Worm (Caenorhabditis elegans) whole organism, young adult: ENCODE measurements around the gene asp-19.

ENCODE experiments used
- F52B5.7 ChIP-seq: sonication (generic microtip); optimal IDR thresholded peaks from 2 replicates; lab custom pipeline; 2016; ENCODE audit warnings: mild to moderate bottlenecking, missing genetic modification characterization, missing compliant biosample characterization
- Y53F4B.3 ChIP-seq: fragments of 200-800 bp; sonication (Bioruptor generic); IDR thresholded peaks from 2 replicates; pipeline ENCODE4 v1.3.6; 2022; ENCODE audit warnings: missing genetic modification reagents, missing genetic modification characterization, missing compliant biosample characterization
- Y67H2A.10 ChIP-seq: fragments of 200-800 bp; sonication (Bioruptor generic); conservative IDR thresholded peaks from 2 replicates; pipeline ENCODE4 v1.3.6; 2022; ENCODE audit warnings: missing genetic modification reagents, missing genetic modification characterization, missing compliant biosample characterization
- ZK185.1 ChIP-seq: sonication (generic microtip); optimal IDR thresholded peaks from 2 replicates; lab custom pipeline; 2016; ENCODE audit warnings: mild to moderate bottlenecking, missing genetic modification characterization, missing compliant biosample characterization; ENCODE audit not compliant: poor library complexity, severe bottlenecking
- ama-1 ChIP-seq, 3 experiments: fragments of 150-350 bp in 1 of 3; sonication (generic microtip) in 2 of 3; optimal IDR thresholded peaks; 2 replicates each; lab custom pipeline; 2014 to 2018; ENCODE audit warnings: missing biosample characterization in 2 of 3, missing genetic modification characterization in 2 of 3, missing genetic modification reagents in 2 of 3
- chd-7 ChIP-seq: sonication (generic microtip); optimal IDR thresholded peaks from 2 replicates; lab custom pipeline; 2016; ENCODE audit warnings: mild to moderate bottlenecking, missing genetic modification characterization, moderate library complexity, missing compliant biosample characterization
- dox-1 ChIP-seq: fragments of 200-800 bp; sonication (Bioruptor generic); IDR thresholded peaks from 2 replicates; pipeline ENCODE4 v1.3.6; 2022; ENCODE audit warnings: missing genetic modification reagents, missing genetic modification characterization, missing compliant biosample characterization
- egl-44 ChIP-seq: fragments of 200-800 bp; sonication (Bioruptor generic); IDR thresholded peaks from 2 replicates; pipeline ENCODE4 v1.3.6; 2022; ENCODE audit warnings: missing genetic modification reagents, missing genetic modification characterization, missing compliant biosample characterization
- hmg-1.2 ChIP-seq: fragments of 200-800 bp; sonication (Bioruptor generic); IDR thresholded peaks from 2 replicates; pipeline ENCODE4 v1.3.6; 2022; ENCODE audit warnings: missing genetic modification reagents, missing genetic modification characterization, missing compliant biosample characterization
- hmg-20 ChIP-seq: fragments of 200-800 bp; sonication (Bioruptor generic); IDR thresholded peaks from 2 replicates; pipeline ENCODE4 v1.3.6; 2022; ENCODE audit warnings: missing genetic modification reagents, missing genetic modification characterization, missing compliant biosample characterization
- lin-54 ChIP-seq: fragments of 200-800 bp; sonication (Bioruptor generic); optimal IDR thresholded peaks from 2 replicates; lab custom pipeline; 2018; ENCODE audit warnings: mild to moderate bottlenecking, missing genetic modification characterization, missing compliant biosample characterization
- madf-8 ChIP-seq: fragments of 200-800 bp; sonication (Bioruptor generic); conservative IDR thresholded peaks from 2 replicates; pipeline ENCODE4 v1.3.6; 2022; ENCODE audit warnings: missing genetic modification reagents, missing genetic modification characterization, missing compliant biosample characterization
- nfya-1 ChIP-seq: sonication (generic microtip); optimal IDR thresholded peaks from 2 replicates; lab custom pipeline; 2017; ENCODE audit warnings: antibody characterized with exemption, missing compliant biosample characterization, missing genetic modification characterization, borderline replicate concordance; ENCODE audit not compliant: insufficient read depth
- nhr-120 ChIP-seq: fragments of 200-800 bp; sonication (Bioruptor generic); IDR thresholded peaks from 2 replicates; pipeline ENCODE4 v1.3.6; 2022; ENCODE audit warnings: missing genetic modification characterization, missing compliant biosample characterization

DNA sequence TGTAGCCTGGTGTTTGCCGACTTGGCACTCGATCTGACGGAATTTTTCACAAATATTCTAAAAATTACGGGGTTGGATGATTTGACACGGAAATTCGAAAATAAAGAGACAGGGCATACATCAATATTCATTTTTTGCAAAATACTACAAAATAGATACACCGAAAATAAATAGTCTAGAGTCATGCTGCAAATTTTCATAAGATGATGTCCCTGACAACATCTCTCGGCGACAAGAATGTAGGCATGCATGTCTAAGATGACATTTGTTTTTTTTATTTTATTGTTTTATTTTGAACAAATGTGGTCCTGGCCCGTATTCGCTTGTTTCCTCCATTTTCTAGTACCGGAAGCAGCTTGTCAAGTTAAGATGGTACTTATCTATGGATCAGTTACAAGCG, 42.2 kb upstream of the asp-19 start, which contains the start of gene clec-256:
- no peak for TF ChIP-seq F52B5.7 (tag; lab: Kevin White, UChicago)
- no peak for TF ChIP-seq madf-8 (GFP tag; lab: Robert Waterston, UW)
- no peak for TF ChIP-seq dox-1 (GFP tag; lab: Robert Waterston, UW)
- no peak for TF ChIP-seq nhr-120
- TF ChIP-seq Y53F4B.3 = no peak
- no peak for TF ChIP-seq lin-54
- TF ChIP-seq egl-44 (GFP tag; lab: Robert Waterston, UW) = no peak
- no peak for TF ChIP-seq hmg-1.2
- TF ChIP-seq ama-1 (optimal IDR thresholded peaks at IDR 0.05; lab: Kevin White, UChicago) = no peak
- no peak for TF ChIP-seq ama-1 (GFP tag; optimal IDR thresholded peaks at IDR 0.05; lab: Kevin White, UChicago)
- no peak for TF ChIP-seq nfya-1
- no peak for TF ChIP-seq hmg-20 (GFP tag; lab: Robert Waterston, UW)
- no peak for TF ChIP-seq ZK185.1 (tag; lab: Kevin White, UChicago)
- no peak for TF ChIP-seq chd-7 (tag; lab: Kevin White, UChicago)
- no peak for TF ChIP-seq Y67H2A.10 (GFP tag; lab: Robert Waterston, UW)
